Fruit fly (Drosophila melanogaster): ENCODE data around the gene Ugt307A1.
A peak's percentile ranks its signal among the peaks of the same experiment; 100 is the strongest.

The Ugt307A1 gene

dm6 chr2L:7073011-7073410, 5.2 kb downstream of the Ugt307A1 start (continued):
- TF ChIP-seq CG16779 (tag; optimal IDR thresholded peaks at IDR 0.05) (no peak), Eip78C (GFP tag) (peak; percentile 85), CG3032 (tag; optimal IDR thresholded peaks at IDR 0.05) (peak; percentile 13), acj6 (GFP tag; optimal IDR thresholded peaks at IDR 0.05) (peak; percentile 45), svp (GFP tag) (no peak), salr (GFP tag; optimal IDR thresholded peaks at IDR 0.05) (peak in 1 of 2 experiments; percentile 46), ss (GFP tag; optimal IDR thresholded peaks at IDR 0.05) (no peak), CG6808 (GFP tag; optimal IDR thresholded peaks at IDR 0.05) (no peak), fd85E (GFP tag; optimal IDR thresholded peaks at IDR 0.05) (no peak), CG8319 (GFP tag; optimal IDR thresholded peaks at IDR 0.05) (no peak), pdm3 (GFP tag; optimal IDR thresholded peaks at IDR 0.05) (peak; percentile 57), spab (GFP tag; optimal IDR thresholded peaks at IDR 0.05) (peak; percentile 14), dac (GFP tag; optimal IDR thresholded peaks at IDR 0.05) (peak; percentile 48), CG11762 (GFP tag; optimal IDR thresholded peaks at IDR 0.05; ENCODE audit: insufficient read depth) (peak; percentile 21), Ets21C (GFP tag; optimal IDR thresholded peaks at IDR 0.05) (no peak), Eip75B (GFP tag; optimal IDR thresholded peaks at IDR 0.05) (peak; percentile 15), topi (GFP tag; optimal IDR thresholded peaks at IDR 0.05) (peak; percentile 26), cyc (GFP tag; optimal IDR thresholded peaks at IDR 0.05) (no peak), achi (GFP tag; optimal IDR thresholded peaks at IDR 0.05) (peak; percentile 44), Sox14 (GFP tag; optimal IDR thresholded peaks at IDR 0.05) (peak; percentile 22), CG11902 (GFP tag; optimal IDR thresholded peaks at IDR 0.05) (no peak), CG6163 (GFP tag; IDR thresholded peaks at IDR 0.05) (peak; percentile 77; the same call in 2 of the 3 replicates)

DNA sequence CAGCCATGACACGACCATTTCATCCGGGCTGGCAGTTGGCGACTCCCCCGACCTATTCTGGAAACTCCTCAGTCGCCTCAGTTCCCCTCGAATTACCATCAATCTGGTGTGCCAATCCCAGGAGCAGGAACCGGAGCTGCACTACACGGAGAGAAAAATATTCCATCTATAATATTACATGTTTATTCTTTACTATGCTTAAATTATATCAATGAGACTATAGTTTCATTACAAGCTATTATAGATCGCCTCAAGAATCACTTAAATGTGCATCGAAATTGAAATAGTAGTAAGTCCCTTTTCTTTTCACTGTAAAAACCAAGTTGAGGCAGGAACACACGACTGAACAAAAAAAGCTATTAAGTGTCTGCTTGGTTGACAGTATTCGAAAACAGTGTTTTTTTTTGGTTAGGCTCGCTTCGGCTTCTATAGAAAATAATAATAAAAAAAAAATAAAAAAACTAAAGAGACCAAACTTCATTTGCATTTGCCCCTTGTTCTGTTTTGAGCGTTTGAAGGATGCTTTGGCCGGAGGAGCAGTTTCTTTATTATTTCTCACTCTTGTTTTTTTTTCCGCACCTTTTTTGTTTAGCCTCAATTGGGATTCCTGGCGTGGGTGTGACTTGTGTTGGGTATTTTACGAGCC, 8.4 kb downstream of the Ugt307A1 start:
- TF ChIP-seq Sox14 (GFP tag; optimal IDR thresholded peaks at IDR 0.05) (peak; percentile 82), CG11902 (GFP tag; optimal IDR thresholded peaks at IDR 0.05) (peak; percentile 35), Lpt (GFP tag; optimal IDR thresholded peaks at IDR 0.05) (peak; percentile 68), net (GFP tag; optimal IDR thresholded peaks at IDR 0.05) (peak; percentile 82), pdm3 (GFP tag; optimal IDR thresholded peaks at IDR 0.05) (peak; percentile 83), Hr39 (GFP tag; optimal IDR thresholded peaks at IDR 0.05) (peak; percentile 45), cyc (GFP tag; optimal IDR thresholded peaks at IDR 0.05) (peak; percentile 44), eg (GFP tag; IDR thresholded peaks at IDR 0.05) (peak; percentile 75), fd85E (GFP tag; optimal IDR thresholded peaks at IDR 0.05) (no peak), dsx (GFP tag; optimal IDR thresholded peaks at IDR 0.05; ENCODE audit: poor library complexity, severe bottlenecking) (peak; percentile 93), CG6792 (GFP tag; optimal IDR thresholded peaks at IDR 0.05) (peak; percentile 78), topi (GFP tag; optimal IDR thresholded peaks at IDR 0.05) (peak; percentile 60), CG15336 (GFP tag; IDR thresholded peaks at IDR 0.05) (peak; percentile 80), CG31627 (GFP tag; optimal IDR thresholded peaks at IDR 0.05) (peak; percentile 42), Sox102F (GFP tag; optimal IDR thresholded peaks at IDR 0.05) (peak; percentile 32), CG11294 (GFP tag; IDR thresholded peaks at IDR 0.05) (peak; percentile 52; the same call in 1 of the 2 replicates), CG10669 (GFP tag; optimal IDR thresholded peaks at IDR 0.05) (peak; percentile 89), CG9139 (GFP tag; optimal IDR thresholded peaks at IDR 0.05) (peak; percentile 90), CG6854 (GFP tag; optimal IDR thresholded peaks at IDR 0.05) (no peak), Sox15 (GFP tag; optimal IDR thresholded peaks at IDR 0.05) (peak; percentile 67), CG8319 (GFP tag; optimal IDR thresholded peaks at IDR 0.05) (peak; percentile 55), CG8119 (GFP tag; IDR thresholded peaks at IDR 0.05) (peak; percentile 81), Hr38 (GFP tag; optimal IDR thresholded peaks at IDR 0.05) (no peak), acj6 (GFP tag; optimal IDR thresholded peaks at IDR 0.05) (peak; percentile 81), CG8632 (GFP tag; optimal IDR thresholded peaks at IDR 0.05) (peak; percentile 75), CG6163 (GFP tag; IDR thresholded peaks at IDR 0.05) (peak; percentile 94), CG10631 (GFP tag; optimal IDR thresholded peaks at IDR 0.05) (peak; percentile 88), CG4318 (GFP tag; optimal IDR thresholded peaks at IDR 0.05) (peak; percentile 60), spab (GFP tag; optimal IDR thresholded peaks at IDR 0.05) (peak; percentile 84), vri (GFP tag; optimal IDR thresholded peaks at IDR 0.05) (peak; percentile 12), Eip93F (GFP tag; optimal IDR thresholded peaks at IDR 0.05) (no peak), CG6808 (GFP tag; optimal IDR thresholded peaks at IDR 0.05) (peak; percentile 88), ss (GFP tag; optimal IDR thresholded peaks at IDR 0.05) (peak; percentile 91 to 94), CG11762 (GFP tag; optimal IDR thresholded peaks at IDR 0.05; ENCODE audit: insufficient read depth) (peak; percentile 54), fd59A (GFP tag; optimal IDR thresholded peaks at IDR 0.05) (peak; percentile 89), OdsH (GFP tag; optimal IDR thresholded peaks at IDR 0.05) (peak; percentile 76), achi (GFP tag; optimal IDR thresholded peaks at IDR 0.05) (peak; percentile 83), Eip78C (GFP tag) (peak; percentile 96), Blimp-1 (GFP tag; optimal IDR thresholded peaks at IDR 0.05) (no peak)

Measured in whole organism, prepupa.